Worm (Caenorhabditis elegans) whole organism, L1 larva: ENCODE data around the gene F07F6.8.

ENCODE experiments used
- C04F5.9 ChIP-seq: sonication (generic microtip); optimal IDR thresholded peaks from 2 replicates; lab custom pipeline; 2016; ENCODE audit warnings: missing genetic modification characterization, missing compliant biosample characterization
- C16A3.4 ChIP-seq: fragments of 150-350 bp; optimal IDR thresholded peaks from 2 replicates; lab custom pipeline; 2014; ENCODE audit warnings: missing biosample characterization, missing genetic modification characterization
- F16B12.6 ChIP-seq: fragments of 150-350 bp; optimal IDR thresholded peaks from 2 replicates; lab custom pipeline; 2014; ENCODE audit warnings: missing biosample characterization, missing genetic modification characterization
- Y116A8C.19 ChIP-seq: sonication (generic microtip); optimal IDR thresholded peaks from 2 replicates; lab custom pipeline; 2016; ENCODE audit warnings: missing compliant biosample characterization, missing genetic modification characterization, borderline replicate concordance
- aha-1 ChIP-seq: fragments of 150-350 bp; optimal IDR thresholded peaks from 2 replicates; lab custom pipeline; 2014; ENCODE audit warnings: missing biosample characterization, missing genetic modification characterization
- alr-1 ChIP-seq: fragments of 200-800 bp; sonication (Bioruptor generic); optimal IDR thresholded peaks from 2 replicates; lab custom pipeline; 2018; ENCODE audit warnings: borderline replicate concordance, mild to moderate bottlenecking, missing genetic modification characterization, missing compliant biosample characterization
- ama-1 ChIP-seq: fragments of 150-350 bp; optimal IDR thresholded peaks from 2 replicates; lab custom pipeline; 2014
- blmp-1 ChIP-seq: fragments of 150-350 bp; optimal IDR thresholded peaks from 2 replicates; lab custom pipeline; 2014; ENCODE audit warnings: missing biosample characterization, missing genetic modification characterization
- ceh-8 ChIP-seq: fragments of 200-800 bp; sonication (Bioruptor generic); optimal IDR thresholded peaks from 2 replicates; lab custom pipeline; 2018; ENCODE audit warnings: mild to moderate bottlenecking, missing genetic modification characterization, moderate library complexity, missing compliant biosample characterization
- ceh-82 ChIP-seq, 3 experiments: fragments of 150-350 bp in 1 of 3; sonication (generic microtip) in 2 of 3; optimal IDR thresholded peaks; 2 replicates each; lab custom pipeline; 2014 to 2017; ENCODE audit warnings: missing biosample characterization in 3 of 3, missing genetic modification characterization in 3 of 3
- ceh-88 ChIP-seq: fragments of 200-800 bp; sonication (Bioruptor generic); IDR thresholded peaks from 2 replicates; pipeline ENCODE4 v1.3.6; 2022; ENCODE audit warnings: missing genetic modification characterization, missing compliant biosample characterization
- dpl-1 ChIP-seq, 3 experiments: fragments of 150-350 bp in 2 of 3; sonication (generic microtip) in 1 of 3; optimal IDR thresholded peaks; 2 replicates each; lab custom pipeline; 2014 to 2017; ENCODE audit warnings: missing biosample characterization in 3 of 3, missing genetic modification characterization in 3 of 3, missing genetic modification reagents in 3 of 3
- efl-1 ChIP-seq, 4 experiments: fragments of 150-350 bp; optimal IDR thresholded peaks in 3 of 4; peaks in 1 of 4; 1 replicate in 1 of 4; 2 replicates in 3 of 4; lab custom pipeline; 2014; ENCODE audit warnings: missing biosample characterization in 2 of 4, missing genetic modification characterization in 2 of 4, missing genetic modification reagents in 2 of 4
- efl-3 ChIP-seq: fragments of 200-800 bp; sonication (Bioruptor generic); optimal IDR thresholded peaks from 2 replicates; lab custom pipeline; 2018; ENCODE audit warnings: mild to moderate bottlenecking, missing genetic modification characterization, missing compliant biosample characterization
- elt-2 ChIP-seq: sonication (generic microtip); optimal IDR thresholded peaks from 2 replicates; lab custom pipeline; 2016; ENCODE audit warnings: missing genetic modification characterization, mild to moderate bottlenecking, inconsistent platforms, missing compliant biosample characterization, missing genetic modification reagents
- elt-3 ChIP-seq, 6 experiments: fragments of 150-350 bp in 1 of 6; sonication (generic microtip); optimal IDR thresholded peaks; 2 replicates each; lab custom pipeline; 2017 to 2018; ENCODE audit warnings: missing biosample characterization in 6 of 6, missing genetic modification characterization in 6 of 6, inconsistent platforms in 1 of 6
- ets-5 ChIP-seq: fragments of 200-800 bp; sonication (Bioruptor generic); IDR thresholded peaks from 2 replicates; pipeline ENCODE4 v1.3.6; 2022; ENCODE audit warnings: missing genetic modification characterization, missing compliant biosample characterization
- fkh-10 ChIP-seq: sonication (generic microtip); optimal IDR thresholded peaks from 2 replicates; lab custom pipeline; 2017; ENCODE audit warnings: missing biosample characterization, missing genetic modification reagents, missing genetic modification characterization
- fkh-4 ChIP-seq: sonication (generic microtip); optimal IDR thresholded peaks from 2 replicates; lab custom pipeline; 2016; ENCODE audit warnings: missing compliant biosample characterization, missing genetic modification characterization, borderline replicate concordance
- fkh-8 ChIP-seq: sonication (generic microtip); optimal IDR thresholded peaks from 2 replicates; lab custom pipeline; 2016; ENCODE audit warnings: mild to moderate bottlenecking, missing genetic modification characterization, missing compliant biosample characterization
- fos-1 ChIP-seq: fragments of 150-350 bp; optimal IDR thresholded peaks from 2 replicates; lab custom pipeline; 2014; ENCODE audit warnings: missing biosample characterization, missing genetic modification characterization
- hlh-4 ChIP-seq: sonication (generic microtip); optimal IDR thresholded peaks from 2 replicates; lab custom pipeline; 2016; ENCODE audit warnings: mild to moderate bottlenecking, missing genetic modification characterization, missing compliant biosample characterization
- hpl-2 ChIP-seq: fragments of 150-350 bp; optimal IDR thresholded peaks from 2 replicates; lab custom pipeline; 2014; ENCODE audit warnings: missing biosample characterization, missing genetic modification reagents, missing genetic modification characterization
- isw-1 ChIP-seq: fragments of 200-800 bp; sonication (Bioruptor generic); IDR thresholded peaks from 2 replicates; pipeline ENCODE4 v1.3.6; 2022; ENCODE audit warnings: missing genetic modification characterization, missing compliant biosample characterization
- lin-13 ChIP-seq: fragments of 150-350 bp; optimal IDR thresholded peaks from 2 replicates; lab custom pipeline; 2014; ENCODE audit warnings: missing biosample characterization, missing genetic modification reagents, missing genetic modification characterization
- lin-14 ChIP-seq: fragments of 200-800 bp; sonication (Bioruptor generic); optimal IDR thresholded peaks from 2 replicates; lab custom pipeline; 2018; ENCODE audit warnings: mild to moderate bottlenecking, missing genetic modification characterization, moderate library complexity, missing compliant biosample characterization
- lin-15B ChIP-seq: fragments of 150-350 bp; sonication (generic microtip); optimal IDR thresholded peaks from 3 replicates; lab custom pipeline; 2014; ENCODE audit warnings: missing biosample characterization, missing genetic modification characterization
- lin-35 ChIP-seq, 2 experiments: fragments of 150-350 bp; optimal IDR thresholded peaks; 2 replicates each; lab custom pipeline; 2014; ENCODE audit warnings: missing biosample characterization in 2 of 2, missing genetic modification characterization in 2 of 2, missing genetic modification reagents in 2 of 2
- lir-3 ChIP-seq: sonication (generic microtip); optimal IDR thresholded peaks from 2 replicates; lab custom pipeline; 2016; ENCODE audit warnings: mild to moderate bottlenecking, missing genetic modification characterization, moderate library complexity, missing compliant biosample characterization; ENCODE audit not compliant: poor library complexity
- mef-2 ChIP-seq: fragments of 150-350 bp; optimal IDR thresholded peaks from 2 replicates; lab custom pipeline; 2014; ENCODE audit warnings: missing biosample characterization, missing genetic modification characterization
- mep-1 ChIP-seq: fragments of 150-350 bp; optimal IDR thresholded peaks from 2 replicates; lab custom pipeline; 2014; ENCODE audit warnings: missing biosample characterization, missing genetic modification characterization
- nhr-11 ChIP-seq: fragments of 150-350 bp; optimal IDR thresholded peaks from 2 replicates; lab custom pipeline; 2014; ENCODE audit warnings: missing biosample characterization, missing genetic modification characterization
- nhr-19 ChIP-seq: fragments of 200-800 bp; sonication (Bioruptor generic); conservative IDR thresholded peaks from 2 replicates; pipeline ENCODE4 v1.3.6; 2022; ENCODE audit warnings: missing genetic modification characterization, missing compliant biosample characterization
- nhr-47 ChIP-seq: sonication (generic microtip); optimal IDR thresholded peaks from 2 replicates; lab custom pipeline; 2016; ENCODE audit warnings: mild to moderate bottlenecking, missing genetic modification characterization, moderate library complexity, missing compliant biosample characterization
- nhr-76 ChIP-seq: sonication (generic microtip); optimal IDR thresholded peaks from 2 replicates; lab custom pipeline; 2017; ENCODE audit warnings: missing biosample characterization, missing genetic modification characterization
- nhr-85 ChIP-seq: sonication (generic microtip); peaks from one replicate; lab custom pipeline; 2016; ENCODE audit warnings: missing genetic modification characterization, inconsistent platforms, missing compliant biosample characterization
- nhr-90 ChIP-seq: sonication (generic microtip); optimal IDR thresholded peaks from 2 replicates; lab custom pipeline; 2016; ENCODE audit warnings: mild to moderate bottlenecking, missing genetic modification characterization, missing compliant biosample characterization; ENCODE audit not compliant: poor library complexity
- pax-3 ChIP-seq: fragments of 200-800 bp; sonication (Bioruptor generic); optimal IDR thresholded peaks from 2 replicates; lab custom pipeline; 2018; ENCODE audit warnings: mild to moderate bottlenecking, missing genetic modification characterization, moderate library complexity, missing compliant biosample characterization
- pqm-1 ChIP-seq: sonication (generic microtip); optimal IDR thresholded peaks from 3 replicates; lab custom pipeline; 2017; ENCODE audit warnings: missing biosample characterization, missing genetic modification characterization
- rnt-1 ChIP-seq: sonication (generic microtip); optimal IDR thresholded peaks from 2 replicates; lab custom pipeline; 2016; ENCODE audit warnings: mild to moderate bottlenecking, missing genetic modification characterization, moderate library complexity, missing compliant biosample characterization
- snpc-4 ChIP-seq: fragments of 150-350 bp; optimal IDR thresholded peaks from 2 replicates; lab custom pipeline; 2014; ENCODE audit warnings: missing biosample characterization, missing genetic modification characterization
- snu-23 ChIP-seq: sonication (generic microtip); optimal IDR thresholded peaks from 2 replicates; lab custom pipeline; 2016; ENCODE audit warnings: missing genetic modification characterization, missing compliant biosample characterization
- sox-4 ChIP-seq: sonication (generic microtip); optimal IDR thresholded peaks from 2 replicates; lab custom pipeline; 2016; ENCODE audit warnings: missing genetic modification characterization, missing compliant biosample characterization
- sptf-1 ChIP-seq: fragments of 150-350 bp; optimal IDR thresholded peaks from 2 replicates; lab custom pipeline; 2014; ENCODE audit warnings: missing biosample characterization, missing genetic modification characterization
- sup-37 ChIP-seq: fragments of 200-800 bp; sonication (Bioruptor generic); optimal IDR thresholded peaks from 2 replicates; lab custom pipeline; 2018; ENCODE audit warnings: mild to moderate bottlenecking, missing genetic modification characterization, missing compliant biosample characterization
- tbx-2 ChIP-seq: sonication (generic microtip); optimal IDR thresholded peaks from 2 replicates; lab custom pipeline; 2016; ENCODE audit warnings: missing genetic modification characterization, missing compliant biosample characterization
- unc-130 ChIP-seq: fragments of 150-350 bp; optimal IDR thresholded peaks from 2 replicates; lab custom pipeline; 2017; ENCODE audit warnings: missing biosample characterization, missing genetic modification characterization, inconsistent platforms
- unc-86 ChIP-seq: sonication (generic microtip); optimal IDR thresholded peaks from 2 replicates; lab custom pipeline; 2016; ENCODE audit warnings: missing genetic modification characterization, missing compliant biosample characterization
- vab-15 ChIP-seq: sonication (generic microtip); optimal IDR thresholded peaks from 2 replicates; lab custom pipeline; 2017; ENCODE audit warnings: missing genotype, mild to moderate bottlenecking, missing genetic modification characterization, missing compliant biosample characterization
- zag-1 ChIP-seq: fragments of 150-350 bp; optimal IDR thresholded peaks from 2 replicates; lab custom pipeline; 2014; ENCODE audit warnings: missing biosample characterization, missing genetic modification characterization

Gene F07F6.8

DNA sequence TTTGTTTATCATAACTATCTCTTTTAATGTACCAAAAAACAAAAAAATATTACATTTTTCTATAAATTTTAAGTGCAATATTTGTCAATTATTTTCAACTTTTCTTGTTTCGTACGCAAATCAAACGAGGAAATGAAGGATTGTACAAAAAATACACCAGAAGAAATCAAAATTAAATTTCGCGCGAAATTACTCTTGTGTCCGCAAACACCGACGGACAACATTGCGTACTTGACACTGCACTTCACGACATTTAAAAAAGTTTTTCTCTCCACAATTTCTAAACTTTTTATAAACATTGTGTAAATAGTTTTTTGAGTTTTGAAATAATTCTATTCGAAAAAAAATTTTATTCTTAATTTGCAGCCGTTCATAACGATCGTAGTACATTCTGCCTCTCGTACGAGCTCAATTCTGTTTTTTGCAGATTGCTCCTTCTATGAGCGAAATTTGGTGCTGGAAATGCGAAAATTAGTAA, 48.5 kb upstream of the F07F6.8 start, which contains the start of gene mrps-16 (continued):
- TF ChIP-seq ceh-8 (GFP tag; lab: Kevin White, UChicago): peak; percentile 6
- TF ChIP-seq Y116A8C.19 (tag; lab: Kevin White, UChicago): no peak
- TF ChIP-seq sox-4: no peak
- no peak for TF ChIP-seq pax-3 (tag; lab: Kevin White, UChicago)
- peak; percentile 61 for TF ChIP-seq elt-2 (tag; lab: Kevin White, UChicago)
- peak; percentile 38 for TF ChIP-seq snpc-4 (tag; lab: Kevin White, UChicago)
- TF ChIP-seq lir-3 (tag; lab: Kevin White, UChicago): peak; percentile 41
- TF ChIP-seq lin-35 (GFP tag; optimal IDR thresholded peaks at IDR 0.05; lab: Kevin White, UChicago): peak; percentile 97 to 98
- no peak for TF ChIP-seq pqm-1 (tag; lab: Kevin White, UChicago)
- no peak for TF ChIP-seq fkh-4 (tag; lab: Kevin White, UChicago)
- peak; percentile 84 for TF ChIP-seq mep-1 (tag; lab: Kevin White, UChicago)
- TF ChIP-seq lin-14 (GFP tag; lab: Kevin White, UChicago): peak; percentile 62
- TF ChIP-seq lin-13 (GFP tag; lab: Kevin White, UChicago): peak; percentile 32
- TF ChIP-seq sptf-1: no peak
- peak; percentile 96 to 98 (median 97) for TF ChIP-seq dpl-1 (GFP tag; optimal IDR thresholded peaks at IDR 0.05; lab: Kevin White, UChicago)
- no peak for TF ChIP-seq hlh-4 (tag; lab: Kevin White, UChicago)
- TF ChIP-seq ets-5 (GFP tag; lab: Robert Waterston, UW): no peak
- TF ChIP-seq snu-23: peak; percentile 80
- TF ChIP-seq aha-1 (tag; lab: Kevin White, UChicago): no peak
- peak; percentile 31 for TF ChIP-seq lin-15B (tag; lab: Kevin White, UChicago)
- no peak for TF ChIP-seq vab-15
- no peak for TF ChIP-seq zag-1
- TF ChIP-seq ceh-88 (GFP tag; lab: Robert Waterston, UW): no peak
- TF ChIP-seq unc-86 (tag; lab: Kevin White, UChicago): peak; percentile 58
- TF ChIP-seq nhr-76: no peak
- TF ChIP-seq ama-1 (lab: Kevin White, UChicago): peak; percentile 15
- no peak for TF ChIP-seq sup-37 (GFP tag; lab: Kevin White, UChicago)
- peak; percentile 51 to 73 (median 67) for TF ChIP-seq ceh-82 (tag; optimal IDR thresholded peaks at IDR 0.05; lab: Kevin White, UChicago)
- peak; percentile 79 for TF ChIP-seq tbx-2 (tag; lab: Kevin White, UChicago)
- TF ChIP-seq nhr-11 (tag; lab: Kevin White, UChicago): no peak
- TF ChIP-seq nhr-90: peak; percentile 64
- TF ChIP-seq mef-2: no peak
- TF ChIP-seq fkh-8: peak; percentile 36
- peak; percentile 4 for TF ChIP-seq C04F5.9 (tag; lab: Kevin White, UChicago)
- peak; percentile 98 for TF ChIP-seq F16B12.6 (tag; lab: Kevin White, UChicago)
- no peak for TF ChIP-seq fkh-10
- peak; percentile 80 for TF ChIP-seq C16A3.4 (tag; lab: Kevin White, UChicago)
- peak in 1 of 6 experiments; percentile 72 for TF ChIP-seq elt-3 (tag; optimal IDR thresholded peaks at IDR 0.05; lab: Kevin White, UChicago)
- TF ChIP-seq, all 84 proteins: peak for 46

DNA sequence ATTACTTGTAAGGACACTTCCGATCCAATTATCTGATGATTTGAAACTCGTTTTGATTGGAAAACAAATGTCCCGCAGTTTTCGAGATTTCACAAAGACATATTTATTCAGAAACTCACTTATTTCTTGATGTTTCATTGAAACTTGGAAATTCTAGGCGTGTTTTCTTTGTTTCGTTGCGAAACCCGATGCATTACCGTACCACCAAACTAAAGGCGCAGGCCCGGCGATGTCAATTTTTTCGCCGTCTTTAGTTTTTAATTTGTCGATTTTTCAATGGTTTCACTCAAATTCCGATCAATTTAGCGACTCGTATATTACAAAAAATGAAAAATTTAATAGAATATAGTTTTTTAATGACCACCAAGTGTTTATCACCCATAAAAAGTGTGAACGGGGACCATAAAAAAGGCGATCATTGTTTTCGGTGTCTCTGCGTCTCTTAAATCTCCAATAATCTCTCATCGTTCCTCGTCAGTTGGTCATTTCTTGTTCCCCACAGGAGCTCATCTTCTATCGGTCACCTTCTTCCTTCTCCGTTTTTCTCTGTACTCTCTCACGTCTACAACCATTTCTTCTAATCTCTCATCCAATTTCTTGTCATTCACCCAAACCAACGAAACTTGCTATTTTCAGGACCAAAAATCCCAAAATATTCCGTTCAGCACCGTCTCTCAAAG, 40.3 kb upstream of the F07F6.8 start, which contains the start of gene clr-1:
Gene clr-1, plus strand, starts transcription at position 630 of the 680 bp plus-strand sequence.
- TF ChIP-seq fkh-8 (no peak), hlh-4 (tag; lab: Kevin White, UChicago) (no peak), zag-1 (no peak), efl-1 (optimal IDR thresholded peaks at IDR 0.05; lab: Kevin White, UChicago) (no peak), efl-1 (GFP tag; optimal IDR thresholded peaks at IDR 0.05 in 1 of 2; lab: Kevin White, UChicago) (peak in 1 of 2 experiments; percentile 34), efl-3 (GFP tag; lab: Kevin White, UChicago) (no peak), isw-1 (GFP tag; lab: Robert Waterston, UW) (no peak), lin-14 (GFP tag; lab: Kevin White, UChicago) (peak; percentile 20), unc-130 (tag; lab: Kevin White, UChicago) (no peak), nhr-19 (GFP tag; lab: Robert Waterston, UW) (no peak), nhr-47 (tag; lab: Kevin White, UChicago) (no peak), rnt-1 (tag; lab: Kevin White, UChicago) (peak; percentile 39), lir-3 (tag; lab: Kevin White, UChicago) (no peak), hpl-2 (no peak), sup-37 (GFP tag; lab: Kevin White, UChicago) (no peak), snpc-4 (tag; lab: Kevin White, UChicago) (no peak), nhr-85 (peak; percentile 8), ceh-88 (GFP tag; lab: Robert Waterston, UW) (no peak), blmp-1 (tag; lab: Kevin White, UChicago) (no peak), alr-1 (no peak), F16B12.6 (tag; lab: Kevin White, UChicago) (no peak), fos-1 (tag; lab: Kevin White, UChicago) (no peak)
